Fruit fly (Drosophila melanogaster) whole organism, embryonic: ENCODE measurements around the gene Sf3a2.
A peak's percentile ranks its signal among the peaks of the same experiment; 100 is the strongest.

ENCODE experiments used
- ATbp ChIP-seq: fragments of 200-800 bp; sonication (Bioruptor generic); optimal IDR thresholded peaks from 2 replicates; lab custom pipeline; 2017; ENCODE audit warnings: missing biosample characterization, mild to moderate bottlenecking, missing genetic modification characterization, missing genetic modification reagents
- Bteb2 ChIP-seq: fragments of 200-800 bp; sonication (Bioruptor generic); optimal IDR thresholded peaks from 2 replicates; lab custom pipeline; 2016; ENCODE audit warnings: missing biosample characterization, missing genetic modification characterization
- CG10267 ChIP-seq: fragments of 200-800 bp; sonication (Bioruptor generic); optimal IDR thresholded peaks from 2 replicates; lab custom pipeline; 2018; ENCODE audit warnings: missing biosample characterization, mild to moderate bottlenecking, missing genetic modification characterization, moderate library complexity
- CG10654 ChIP-seq: fragments of 200-800 bp; sonication (Bioruptor generic); optimal IDR thresholded peaks from 2 replicates; lab custom pipeline; 2016; ENCODE audit warnings: missing biosample characterization, missing genetic modification characterization
- CG13287 ChIP-seq: fragments of 200-800 bp; sonication (Bioruptor generic); IDR thresholded peaks from 2 replicates; pipeline ENCODE4 v1.3.6; 2022; ENCODE audit warnings: missing biosample characterization, missing genetic modification characterization; ENCODE audit not compliant: partially characterized antibody
- CG14441 ChIP-seq: fragments of 200-800 bp; sonication (Bioruptor generic); IDR thresholded peaks from 2 replicates; pipeline ENCODE4 v1.3.6; 2022; ENCODE audit warnings: missing biosample characterization, missing genetic modification characterization
- CG1529 ChIP-seq: fragments of 200-800 bp; sonication (Bioruptor generic); optimal IDR thresholded peaks from 3 replicates; lab custom pipeline; 2018; ENCODE audit warnings: missing biosample characterization, missing genetic modification characterization
- CG16815 ChIP-seq: fragments of 200-800 bp; sonication (Bioruptor generic); optimal IDR thresholded peaks from 3 replicates; lab custom pipeline; 2017; ENCODE audit warnings: missing biosample characterization, mild to moderate bottlenecking, missing genetic modification characterization
- CG30020 ChIP-seq: fragments of 200-800 bp; optimal IDR thresholded peaks from 2 replicates; lab custom pipeline; 2019; ENCODE audit warnings: missing biosample characterization, mild to moderate bottlenecking, missing genetic modification characterization, moderate library complexity
- CG30431 ChIP-seq: fragments of 200-800 bp; sonication (Bioruptor generic); optimal IDR thresholded peaks from 2 replicates; lab custom pipeline; 2017; ENCODE audit warnings: missing biosample characterization, missing genetic modification characterization
- CG32772 ChIP-seq: fragments of 200-800 bp; sonication (Bioruptor generic); IDR thresholded peaks from 2 replicates; pipeline ENCODE4 v1.3.6; 2022; ENCODE audit warnings: missing biosample characterization, missing genetic modification characterization
- CG33557 ChIP-seq: fragments of 200-800 bp; sonication (Bioruptor generic); optimal IDR thresholded peaks from 2 replicates; lab custom pipeline; 2019; ENCODE audit warnings: missing biosample characterization, mild to moderate bottlenecking, missing genetic modification characterization, moderate library complexity
- CG42726 ChIP-seq: fragments of 200-800 bp; sonication (Bioruptor generic); IDR thresholded peaks from 2 replicates; pipeline ENCODE4 v1.3.6; 2022; ENCODE audit warnings: missing biosample characterization, missing genetic modification characterization; ENCODE audit not compliant: partially characterized antibody
- CG6254 ChIP-seq: fragments of 200-800 bp; sonication (Bioruptor generic); optimal IDR thresholded peaks from 3 replicates; lab custom pipeline; 2017; ENCODE audit warnings: mild to moderate bottlenecking, missing biosample characterization, missing genetic modification reagents, missing genetic modification characterization
- CG8359 ChIP-seq: fragments of 200-800 bp; sonication (Bioruptor generic); optimal IDR thresholded peaks from 2 replicates; lab custom pipeline; 2017; ENCODE audit warnings: missing biosample characterization, mild to moderate bottlenecking, missing genetic modification characterization, borderline replicate concordance
- CG8388 ChIP-seq: fragments of 200-800 bp; sonication (Bioruptor generic); optimal IDR thresholded peaks from 2 replicates; lab custom pipeline; 2019; ENCODE audit warnings: missing biosample characterization, mild to moderate bottlenecking, missing genetic modification characterization, moderate library complexity
- CG8924 ChIP-seq: fragments of 200-800 bp; optimal IDR thresholded peaks from 3 replicates; lab custom pipeline; 2019; ENCODE audit warnings: missing biosample characterization, mild to moderate bottlenecking, missing genetic modification characterization, moderate library complexity
- CG9876 ChIP-seq: fragments of 200-800 bp; sonication (Bioruptor generic); optimal IDR thresholded peaks from 2 replicates; lab custom pipeline; 2016; ENCODE audit warnings: missing biosample characterization, missing genetic modification characterization
- E2f1 ChIP-seq: fragments of 200-800 bp; sonication (Bioruptor generic); IDR thresholded peaks from 2 replicates; pipeline ENCODE4 v1.3.6; 2022; ENCODE audit warnings: missing biosample characterization, missing genetic modification characterization
- HLH4C ChIP-seq: fragments of 200-800 bp; sonication (Bioruptor generic); IDR thresholded peaks from 3 replicates; pipeline ENCODE4 v1.3.6; 2022; ENCODE audit warnings: missing biosample characterization, missing genetic modification characterization; ENCODE audit not compliant: partially characterized antibody
- Hey ChIP-seq: fragments of 200-800 bp; sonication (Bioruptor generic); optimal IDR thresholded peaks from 3 replicates; lab custom pipeline; 2018; ENCODE audit warnings: missing biosample characterization, mild to moderate bottlenecking, missing genetic modification characterization
- Hr3 ChIP-seq: fragments of 200-800 bp; sonication (Bioruptor generic); optimal IDR thresholded peaks from 3 replicates; lab custom pipeline; 2016; ENCODE audit warnings: missing biosample characterization, missing genetic modification characterization
- Ptx1 ChIP-seq: fragments of 200-800 bp; sonication (Bioruptor generic); IDR thresholded peaks from 2 replicates; pipeline ENCODE4 v1.3.6; 2022; ENCODE audit warnings: missing biosample characterization, missing genetic modification characterization
- Spps ChIP-seq: fragments of 200-800 bp; sonication (Bioruptor generic); optimal IDR thresholded peaks from 2 replicates; lab custom pipeline; 2018; ENCODE audit warnings: missing biosample characterization, mild to moderate bottlenecking, missing genetic modification characterization
- Vsx1 ChIP-seq: fragments of 200-800 bp; sonication (Bioruptor generic); optimal IDR thresholded peaks from 2 replicates; lab custom pipeline; 2017; ENCODE audit warnings: missing biosample characterization, mild to moderate bottlenecking, missing genetic modification characterization, missing genetic modification reagents
- YL-1 ChIP-seq: fragments of 200-800 bp; sonication (Bioruptor generic); optimal IDR thresholded peaks from 3 replicates; lab custom pipeline; 2017; ENCODE audit warnings: missing biosample characterization, mild to moderate bottlenecking, missing genetic modification characterization
- cg ChIP-seq: fragments of 200-800 bp; sonication (Bioruptor generic); optimal IDR thresholded peaks from 3 replicates; lab custom pipeline; 2019; ENCODE audit warnings: missing biosample characterization, mild to moderate bottlenecking, missing genetic modification characterization, moderate library complexity
- dmrt11E ChIP-seq: fragments of 200-800 bp; sonication (Bioruptor generic); optimal IDR thresholded peaks from 3 replicates; lab custom pipeline; 2018; ENCODE audit warnings: missing biosample characterization, mild to moderate bottlenecking, missing genetic modification characterization, moderate library complexity
- esg ChIP-seq: fragments of 200-800 bp; sonication (Bioruptor generic); conservative IDR thresholded peaks from 2 replicates; pipeline ENCODE4 v1.3.6; 2022; ENCODE audit warnings: missing biosample characterization, missing genetic modification characterization
- ewg ChIP-seq: fragments of 200-800 bp; sonication (Bioruptor generic); optimal IDR thresholded peaks from 3 replicates; lab custom pipeline; 2017; ENCODE audit warnings: mild to moderate bottlenecking, missing biosample characterization, missing genetic modification reagents, missing genetic modification characterization
- fd102C ChIP-seq: fragments of 200-800 bp; sonication (Bioruptor generic); optimal IDR thresholded peaks from 2 replicates; lab custom pipeline; 2018; ENCODE audit warnings: missing biosample characterization, mild to moderate bottlenecking, missing genetic modification characterization, moderate library complexity
- gcm ChIP-seq: fragments of 200-800 bp; sonication (Bioruptor generic); optimal IDR thresholded peaks from 2 replicates; lab custom pipeline; 2019; ENCODE audit warnings: missing biosample characterization, mild to moderate bottlenecking, missing genetic modification characterization, moderate library complexity
- hbn ChIP-seq: fragments of 200-800 bp; sonication (Bioruptor generic); IDR thresholded peaks from 2 replicates; pipeline ENCODE4 v1.3.6; 2022; ENCODE audit warnings: missing biosample characterization, missing genetic modification characterization; ENCODE audit not compliant: partially characterized antibody
- hkb ChIP-seq, 2 experiments: fragments of 200-800 bp in 1 of 2; fragments of >200 bp in 1 of 2; sonication (Bioruptor generic) in 1 of 2; IDR thresholded peaks in 1 of 2; optimal IDR thresholded peaks in 1 of 2; 2 replicates each; pipeline versions ENCODE4 v1.3.6 to Lab custom; 2017 to 2022; ENCODE audit warnings: missing biosample characterization in 1 of 2, missing genetic modification characterization in 1 of 2
- inv ChIP-seq: fragments of 200-800 bp; sonication (Bioruptor generic); IDR thresholded peaks from 2 replicates; pipeline ENCODE4 v1.3.6; 2022; ENCODE audit warnings: missing biosample characterization, missing genetic modification characterization; ENCODE audit not compliant: partially characterized antibody
- lmd ChIP-seq: fragments of 200-800 bp; sonication (Bioruptor generic); IDR thresholded peaks from 2 replicates; pipeline ENCODE4 v1.3.6; 2022; ENCODE audit warnings: missing biosample characterization, missing genetic modification characterization
- luna ChIP-seq: fragments of 200-800 bp; sonication (Bioruptor generic); optimal IDR thresholded peaks from 2 replicates; lab custom pipeline; 2016; ENCODE audit warnings: missing biosample characterization, missing genetic modification characterization
- org-1 ChIP-seq: fragments of 200-800 bp; sonication (Bioruptor generic); optimal IDR thresholded peaks from 2 replicates; lab custom pipeline; 2017; ENCODE audit warnings: missing biosample characterization, missing genetic modification characterization
- ranshi ChIP-seq: fragments of 200-800 bp; sonication (Bioruptor generic); IDR thresholded peaks from 2 replicates; pipeline ENCODE4 v1.3.6; 2022; ENCODE audit warnings: missing biosample characterization, missing genetic modification characterization
- sd ChIP-seq: fragments of 200-800 bp; sonication (Bioruptor generic); optimal IDR thresholded peaks from 3 replicates; lab custom pipeline; 2018; ENCODE audit warnings: missing biosample characterization, mild to moderate bottlenecking, missing genetic modification characterization, moderate library complexity
- slp2 ChIP-seq: fragments of 200-800 bp; sonication (Bioruptor generic); optimal IDR thresholded peaks from 2 replicates; lab custom pipeline; 2016; ENCODE audit warnings: missing biosample characterization, missing genetic modification characterization
- sr ChIP-seq: fragments of 200-800 bp; sonication (Bioruptor generic); IDR thresholded peaks from 3 replicates; pipeline ENCODE4 v1.3.6; 2022; ENCODE audit warnings: missing biosample characterization, missing genetic modification characterization
- sug ChIP-seq: fragments of 200-800 bp; optimal IDR thresholded peaks from 2 replicates; lab custom pipeline; 2019; ENCODE audit warnings: missing biosample characterization, mild to moderate bottlenecking, missing genetic modification characterization, moderate library complexity
- tio ChIP-seq: fragments of 200-800 bp; sonication (Bioruptor generic); optimal IDR thresholded peaks from 2 replicates; lab custom pipeline; 2017; ENCODE audit warnings: missing biosample characterization, missing genetic modification characterization, inconsistent platforms
- tna ChIP-seq: fragments of 200-800 bp; sonication (Bioruptor generic); IDR thresholded peaks from 2 replicates; pipeline ENCODE4 v1.3.6; 2022; ENCODE audit warnings: missing biosample characterization, missing genetic modification characterization; ENCODE audit not compliant: partially characterized antibody
- vnd ChIP-seq: fragments of 200-800 bp; sonication (Bioruptor generic); IDR thresholded peaks from 3 replicates; pipeline ENCODE4 v1.3.6; 2022; ENCODE audit warnings: missing biosample characterization, missing genetic modification characterization; ENCODE audit not compliant: partially characterized antibody
- zen2 ChIP-seq: fragments of 200-800 bp; sonication (Bioruptor generic); IDR thresholded peaks from 3 replicates; pipeline ENCODE4 v1.3.6; 2022; ENCODE audit warnings: missing biosample characterization, missing genetic modification characterization; ENCODE audit not compliant: partially characterized antibody

The Sf3a2 gene

DNA sequence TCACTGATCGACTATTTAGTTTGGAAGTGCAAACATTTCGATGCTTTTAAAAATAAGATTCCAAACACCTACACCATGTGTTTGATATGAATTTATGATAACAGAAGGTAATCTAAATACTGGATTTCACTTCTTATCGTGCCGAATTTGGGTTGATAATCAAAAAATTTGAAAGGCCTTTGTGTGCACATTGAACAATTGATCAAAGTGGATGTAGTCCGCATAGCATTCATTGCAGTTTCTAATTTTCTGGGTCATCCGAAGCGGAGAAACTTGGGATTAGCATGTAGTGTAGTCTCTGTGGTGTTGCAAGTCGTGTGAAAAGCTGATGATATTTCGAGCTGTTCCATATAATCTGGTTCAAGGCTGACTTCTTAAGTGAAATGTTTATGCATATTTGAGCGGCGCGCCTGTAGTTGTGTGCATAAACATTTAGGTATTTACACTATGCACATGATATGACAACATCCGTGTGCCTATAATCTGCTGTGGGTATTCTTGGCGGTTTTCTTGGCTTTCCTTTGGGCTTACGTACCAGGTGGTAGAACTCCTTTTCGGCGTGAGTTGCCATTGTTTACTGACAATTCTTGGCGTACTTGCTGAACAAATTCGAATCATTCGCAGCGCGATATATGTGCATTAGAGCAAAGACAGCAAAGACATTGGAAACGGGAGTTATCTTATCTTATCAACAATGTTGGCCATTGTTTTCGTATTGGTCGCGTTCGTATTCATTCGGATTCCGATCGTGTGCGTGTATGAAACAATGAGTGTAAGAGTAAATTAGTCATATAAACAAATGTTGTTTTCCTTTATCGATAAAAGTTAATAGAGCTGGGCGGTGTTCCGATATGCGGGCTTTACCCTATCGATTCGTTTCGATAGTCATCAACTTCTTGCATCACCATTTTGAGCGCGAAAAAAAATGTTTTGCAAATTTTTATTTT is 40.8 kb downstream of the Sf3a2 start, which contains the start of gene Hip1 (continued):
- TF ChIP-seq sug, result no peak
- no peak for TF ChIP-seq CG6254
- TF ChIP-seq slp2 (GFP tag; lab: Kevin White, UChicago), result no peak
- TF ChIP-seq HLH4C, result peak; percentile 79
- TF ChIP-seq CG10654 (GFP tag; lab: Kevin White, UChicago), result no peak
- TF ChIP-seq inv (GFP tag; lab: Robert Waterston, UW), result peak; percentile 79
- no peak for TF ChIP-seq CG9876 (GFP tag; lab: Kevin White, UChicago)
- no peak for TF ChIP-seq Hr3 (GFP tag; lab: Kevin White, UChicago)
- TF ChIP-seq gcm (GFP tag; lab: Kevin White, UChicago), result no peak
- TF ChIP-seq esg (GFP tag; lab: Robert Waterston, UW), result no peak
- TF ChIP-seq tna (GFP tag; lab: Robert Waterston, UW), result peak; percentile 84
- TF ChIP-seq CG10267 (tag; lab: Kevin White, UChicago), result no peak
- peak; percentile 82 for TF ChIP-seq vnd (GFP tag; lab: Robert Waterston, UW)
- no peak for TF ChIP-seq ATbp
- TF ChIP-seq luna (GFP tag; lab: Kevin White, UChicago), result no peak
- TF ChIP-seq tio (GFP tag; lab: Kevin White, UChicago), result no peak
- no peak for TF ChIP-seq dmrt11E (tag; lab: Kevin White, UChicago)
- TF ChIP-seq zen2 (GFP tag; lab: Robert Waterston, UW), result peak; percentile 82
- TF ChIP-seq YL-1 (GFP tag; lab: Kevin White, UChicago), result peak; percentile 0
- TF ChIP-seq ranshi (GFP tag; lab: Robert Waterston, UW), result no peak
- TF ChIP-seq fd102C (GFP tag; lab: Kevin White, UChicago), result no peak
- TF ChIP-seq Bteb2 (GFP tag; lab: Kevin White, UChicago), result no peak
- no peak for TF ChIP-seq Spps
- TF ChIP-seq CG30020 (tag; lab: Kevin White, UChicago), result peak; percentile 34
- no peak for TF ChIP-seq org-1 (GFP tag; lab: Kevin White, UChicago)
- no peak for TF ChIP-seq sr (GFP tag; lab: Robert Waterston, UW)
- TF ChIP-seq cg, result peak; percentile 57
- no peak for TF ChIP-seq CG16815 (GFP tag; lab: Kevin White, UChicago)
- no peak for TF ChIP-seq ewg
- TF ChIP-seq CG13287 (GFP tag; lab: Robert Waterston, UW), result peak; percentile 95
- TF ChIP-seq hbn (GFP tag; lab: Robert Waterston, UW), result peak; percentile 81
- TF ChIP-seq Ptx1 (GFP tag; lab: Robert Waterston, UW), result no peak
- TF ChIP-seq CG8359 (GFP tag; lab: Kevin White, UChicago), result no peak
- no peak for TF ChIP-seq lmd (GFP tag; lab: Robert Waterston, UW)
- TF ChIP-seq hkb (optimal IDR thresholded peaks at IDR 0.05; lab: Kevin White, UChicago), result no peak
- TF ChIP-seq hkb (GFP tag; IDR thresholded peaks at IDR 0.05; lab: Robert Waterston, UW), result peak; percentile 46; the same call in 1 of the 2 replicates
- no peak for TF ChIP-seq Hey (tag; lab: Kevin White, UChicago)
- no peak for TF ChIP-seq CG1529 (GFP tag; lab: Kevin White, UChicago)
- TF ChIP-seq E2f1 (GFP tag; lab: Robert Waterston, UW), result no peak
- TF ChIP-seq CG8924 (tag; lab: Kevin White, UChicago), result peak; percentile 88
- no peak for TF ChIP-seq CG8388 (GFP tag; lab: Kevin White, UChicago)
- TF ChIP-seq CG14441 (GFP tag; lab: Robert Waterston, UW), result no peak
- TF ChIP-seq CG30431 (GFP tag; lab: Kevin White, UChicago), result no peak
- TF ChIP-seq CG32772, result no peak
- TF ChIP-seq Vsx1 (GFP tag; lab: Kevin White, UChicago), result no peak
- TF ChIP-seq CG33557, result no peak
- no peak for TF ChIP-seq sd (tag; lab: Kevin White, UChicago)
- peak; percentile 84 for TF ChIP-seq CG42726
